Worm (Caenorhabditis elegans): ENCODE measurements around the gene fos-1.
A peak's percentile ranks its signal among the peaks of the same experiment; 100 is the strongest.

The fos-1 gene

ce11 chrV:6017630-6018029 lies 14.2 kb downstream of the fos-1 start, which contains the start of the genes rpt-2 and aps-1:
rpt-2 (minus strand) TSS chrV:6017669.
aps-1 (plus strand) TSS chrV:6017970.
- TF ChIP-seq fos-1 (tag; optimal IDR thresholded peaks at IDR 0.05) (no peak), ZK546.5 (tag; optimal IDR thresholded peaks at IDR 0.05) (no peak), lin-13 (GFP tag; optimal IDR thresholded peaks at IDR 0.05) (peak; percentile 84), lin-39 (tag; optimal IDR thresholded peaks at IDR 0.05) (no peak), R02D3.7 (tag; optimal IDR thresholded peaks at IDR 0.05) (no peak), sem-4 (tag; optimal IDR thresholded peaks at IDR 0.05) (peak; percentile 84), gmeb-1 (tag; optimal IDR thresholded peaks at IDR 0.05) (peak; percentile 84), skn-1 (tag; optimal IDR thresholded peaks at IDR 0.05) (peak; percentile 99), dmd-4 (tag; optimal IDR thresholded peaks at IDR 0.05) (no peak), nhr-77 (tag; optimal IDR thresholded peaks at IDR 0.05) (no peak), elt-3 (tag; optimal IDR thresholded peaks at IDR 0.05) (no peak), F13H6.1 (tag; optimal IDR thresholded peaks at IDR 0.05) (peak; percentile 76), aly-2 (tag; optimal IDR thresholded peaks at IDR 0.05) (no peak), ceh-16 (tag; optimal IDR thresholded peaks at IDR 0.05) (peak; percentile 11), lsy-2 (tag; optimal IDR thresholded peaks at IDR 0.05) (peak; percentile 58 to 90), Y55F3AM.14 (GFP tag; optimal IDR thresholded peaks at IDR 0.05) (no peak), sma-9 (GFP tag; optimal IDR thresholded peaks at IDR 0.05) (peak; percentile 89), sma-9 (tag; optimal IDR thresholded peaks at IDR 0.05) (no peak), crh-2 (tag; optimal IDR thresholded peaks at IDR 0.05) (peak; percentile 93), nhr-10 (tag; optimal IDR thresholded peaks at IDR 0.05) (no peak), ztf-1 (GFP tag; conservative IDR thresholded peaks at IDR 0.05) (no peak), egl-27 (tag; optimal IDR thresholded peaks at IDR 0.05) (peak; percentile 25), elt-1 (tag; optimal IDR thresholded peaks at IDR 0.05) (no peak), nhr-12 (tag; optimal IDR thresholded peaks at IDR 0.05) (no peak), snpc-4 (tag; optimal IDR thresholded peaks at IDR 0.05) (peak; percentile 71), alr-1 (tag; optimal IDR thresholded peaks at IDR 0.05) (no peak), nhr-25 (tag; optimal IDR thresholded peaks at IDR 0.05) (peak; percentile 68), mdl-1 (tag; optimal IDR thresholded peaks at IDR 0.05) (peak in 1 of 2 experiments; percentile 18), lin-11 (tag; optimal IDR thresholded peaks at IDR 0.05) (no peak), ztf-4 (tag; optimal IDR thresholded peaks at IDR 0.05) (peak; percentile 68), ceh-82 (tag; optimal IDR thresholded peaks at IDR 0.05) (no peak), ztf-11 (tag; optimal IDR thresholded peaks at IDR 0.05) (no peak), unc-39 (tag; optimal IDR thresholded peaks at IDR 0.05) (no peak), ama-1 (optimal IDR thresholded peaks at IDR 0.05) (peak; percentile 71), sma-3 (GFP tag; optimal IDR thresholded peaks at IDR 0.05) (peak; percentile 83), nhr-237 (tag; optimal IDR thresholded peaks at IDR 0.05) (no peak), unc-55 (GFP tag; optimal IDR thresholded peaks at IDR 0.05) (peak; percentile 96), nhr-21 (tag; optimal IDR thresholded peaks at IDR 0.05) (peak; percentile 69), unc-62 (GFP tag; optimal IDR thresholded peaks at IDR 0.05) (no peak), C34F6.9 (tag; optimal IDR thresholded peaks at IDR 0.05) (peak; percentile 94), blmp-1 (tag; optimal IDR thresholded peaks at IDR 0.05; ENCODE audit: insufficient read depth) (peak; percentile 59), mbf-1 (tag; optimal IDR thresholded peaks at IDR 0.05) (no peak), nhr-6 (tag; optimal IDR thresholded peaks at IDR 0.05) (peak; percentile 85), mab-5 (tag; optimal IDR thresholded peaks at IDR 0.05) (peak; percentile 84), nhr-11 (tag; optimal IDR thresholded peaks at IDR 0.05) (no peak), peb-1 (tag; optimal IDR thresholded peaks at IDR 0.05) (no peak), zag-1 (tag; optimal IDR thresholded peaks at IDR 0.05) (peak; percentile 20), nhr-129 (tag; optimal IDR thresholded peaks at IDR 0.05) (peak; percentile 87), nhr-23 (tag; optimal IDR thresholded peaks at IDR 0.05) (no peak)

All from whole organism, L2 larva.